Worm (Caenorhabditis elegans): ENCODE measurements around the gene C16C10.2.

The C16C10.2 gene

DNA sequence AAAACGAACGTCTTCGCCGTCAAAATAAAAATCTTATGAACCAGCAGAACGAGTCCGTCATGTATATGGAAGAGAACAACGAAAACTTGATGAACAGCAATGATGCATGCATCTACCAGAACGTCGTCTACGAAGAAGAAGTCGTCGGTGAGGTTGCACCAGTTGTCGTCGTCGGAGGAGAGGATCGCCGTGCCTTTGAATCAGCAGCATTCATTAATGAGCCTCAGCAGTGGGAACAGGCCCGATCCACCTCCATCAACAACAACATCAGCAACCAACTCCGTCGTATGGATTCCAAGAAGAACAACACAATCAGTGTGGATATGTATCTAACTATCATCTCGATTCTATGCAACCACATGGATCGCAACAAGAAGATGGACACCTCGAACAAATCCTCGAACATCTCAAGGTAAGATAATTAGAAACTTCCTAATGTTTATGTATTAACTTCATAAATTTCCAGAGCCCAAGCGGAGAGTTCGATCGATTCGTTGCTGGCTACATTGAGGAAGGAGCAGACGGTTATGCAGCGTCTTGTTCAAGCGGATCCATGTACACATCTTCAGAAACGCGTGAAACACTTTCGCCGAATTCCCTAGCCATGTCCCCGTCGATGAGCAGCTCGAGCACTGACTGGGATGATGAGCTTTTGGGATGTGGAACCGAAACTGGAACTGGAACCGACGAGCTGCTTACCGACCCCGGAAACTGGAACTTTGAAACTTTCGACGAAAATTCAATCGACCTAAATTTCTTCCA is 16.1 kb upstream of the C16C10.2 start:
- TF ChIP-seq lin-13 (GFP tag; optimal IDR thresholded peaks at IDR 0.05) = peak; percentile 19
- TF ChIP-seq nhr-129 (tag; optimal IDR thresholded peaks at IDR 0.05) = no peak

DNA sequence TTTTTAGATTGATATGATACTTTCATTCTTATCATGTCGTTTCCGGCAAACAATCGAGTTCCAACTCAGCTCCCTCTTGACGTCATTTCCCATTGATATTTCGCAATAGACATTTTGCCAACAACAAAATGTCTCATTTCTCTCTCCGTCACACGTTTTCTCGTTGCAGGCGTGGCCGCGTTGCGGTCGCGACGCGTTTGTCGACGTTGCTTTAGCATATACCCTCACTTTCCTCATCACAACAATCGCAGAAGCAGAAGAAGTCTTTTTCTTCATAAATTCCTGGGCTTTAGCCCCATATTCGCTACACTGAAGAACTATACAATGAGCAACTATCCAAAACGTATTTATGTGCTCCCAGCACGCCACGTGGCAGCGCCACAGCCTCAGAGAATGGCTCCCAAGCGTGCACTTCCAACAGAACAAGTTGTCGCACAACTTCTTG is 15.2 kb upstream of the C16C10.2 start, which contains the start of gene xbp-1:
Gene xbp-1, plus strand, starts transcription at position 151 of the 445 bp plus-strand sequence.
- no peak for TF ChIP-seq elt-3 (tag; optimal IDR thresholded peaks at IDR 0.05)
- TF ChIP-seq nhr-77 (tag; optimal IDR thresholded peaks at IDR 0.05) = no peak
- no peak for TF ChIP-seq ZK546.5 (tag; optimal IDR thresholded peaks at IDR 0.05)
- peak; percentile 85 for TF ChIP-seq lin-13 (GFP tag; optimal IDR thresholded peaks at IDR 0.05)
- peak; percentile 89 for TF ChIP-seq F13H6.1 (tag; optimal IDR thresholded peaks at IDR 0.05)
- TF ChIP-seq mbf-1 (tag; optimal IDR thresholded peaks at IDR 0.05) = no peak
- TF ChIP-seq nhr-129 (tag; optimal IDR thresholded peaks at IDR 0.05) = peak; percentile 97
- TF ChIP-seq ama-1 (optimal IDR thresholded peaks at IDR 0.05) = peak; percentile 92
- no peak for TF ChIP-seq ceh-82 (tag; optimal IDR thresholded peaks at IDR 0.05)
- no peak for TF ChIP-seq aly-2 (tag; optimal IDR thresholded peaks at IDR 0.05)
- peak; percentile 81 for TF ChIP-seq Y55F3AM.14 (GFP tag; optimal IDR thresholded peaks at IDR 0.05)
- TF ChIP-seq unc-39 (tag; optimal IDR thresholded peaks at IDR 0.05) = no peak
- peak; percentile 78 for TF ChIP-seq sma-3 (GFP tag; optimal IDR thresholded peaks at IDR 0.05)
- TF ChIP-seq nhr-237 (tag; optimal IDR thresholded peaks at IDR 0.05) = no peak
- no peak for TF ChIP-seq nhr-12 (tag; optimal IDR thresholded peaks at IDR 0.05)
- no peak for TF ChIP-seq ceh-16 (tag; optimal IDR thresholded peaks at IDR 0.05)
- no peak for TF ChIP-seq unc-62 (GFP tag; optimal IDR thresholded peaks at IDR 0.05)
- TF ChIP-seq skn-1 (tag; optimal IDR thresholded peaks at IDR 0.05) = peak; percentile 85
- peak; percentile 69 for TF ChIP-seq nhr-10 (tag; optimal IDR thresholded peaks at IDR 0.05)
- TF ChIP-seq dmd-4 (tag; optimal IDR thresholded peaks at IDR 0.05) = no peak
- peak; percentile 80 for TF ChIP-seq sem-4 (tag; optimal IDR thresholded peaks at IDR 0.05)
- no peak for TF ChIP-seq lin-39 (tag; optimal IDR thresholded peaks at IDR 0.05)
- TF ChIP-seq C34F6.9 (tag; optimal IDR thresholded peaks at IDR 0.05) = peak; percentile 99
- TF ChIP-seq nhr-25 (tag; optimal IDR thresholded peaks at IDR 0.05) = peak; percentile 81
- TF ChIP-seq ztf-4 (tag; optimal IDR thresholded peaks at IDR 0.05) = peak; percentile 92
- TF ChIP-seq fos-1 (tag; optimal IDR thresholded peaks at IDR 0.05) = peak; percentile 99
- TF ChIP-seq nhr-21 (tag; optimal IDR thresholded peaks at IDR 0.05) = peak; percentile 89
- peak; percentile 87 for TF ChIP-seq lin-11 (tag; optimal IDR thresholded peaks at IDR 0.05)
- TF ChIP-seq egl-27 (tag; optimal IDR thresholded peaks at IDR 0.05) = peak; percentile 87
- TF ChIP-seq unc-55 (GFP tag; optimal IDR thresholded peaks at IDR 0.05) = peak; percentile 96
- no peak for TF ChIP-seq R02D3.7 (tag; optimal IDR thresholded peaks at IDR 0.05)
- peak; percentile 91 for TF ChIP-seq sma-9 (GFP tag; optimal IDR thresholded peaks at IDR 0.05)
- TF ChIP-seq sma-9 (tag; optimal IDR thresholded peaks at IDR 0.05) = no peak
- TF ChIP-seq nhr-23 (tag; optimal IDR thresholded peaks at IDR 0.05) = no peak
- TF ChIP-seq mdl-1 (tag; optimal IDR thresholded peaks at IDR 0.05) = peak; percentile 31 to 72
- peak; percentile 67 for TF ChIP-seq gmeb-1 (tag; optimal IDR thresholded peaks at IDR 0.05)
- TF ChIP-seq peb-1 (tag; optimal IDR thresholded peaks at IDR 0.05) = no peak
- peak; percentile 31 for TF ChIP-seq alr-1 (tag; optimal IDR thresholded peaks at IDR 0.05)
- peak; percentile 55 for TF ChIP-seq mab-5 (tag; optimal IDR thresholded peaks at IDR 0.05)
- TF ChIP-seq ztf-11 (tag; optimal IDR thresholded peaks at IDR 0.05) = no peak
- peak; percentile 45 for TF ChIP-seq nhr-6 (tag; optimal IDR thresholded peaks at IDR 0.05)
- TF ChIP-seq nhr-11 (tag; optimal IDR thresholded peaks at IDR 0.05) = no peak
- TF ChIP-seq lsy-2 (tag; optimal IDR thresholded peaks at IDR 0.05) = peak; percentile 70 to 90
- no peak for TF ChIP-seq elt-1 (tag; optimal IDR thresholded peaks at IDR 0.05)
- peak; percentile 52 for TF ChIP-seq snpc-4 (tag; optimal IDR thresholded peaks at IDR 0.05)
- peak; percentile 100 for TF ChIP-seq crh-2 (tag; optimal IDR thresholded peaks at IDR 0.05)
- peak; percentile 64 for TF ChIP-seq blmp-1 (tag; optimal IDR thresholded peaks at IDR 0.05; ENCODE audit: insufficient read depth)
- TF ChIP-seq ztf-1 (GFP tag; conservative IDR thresholded peaks at IDR 0.05) = no peak
- TF ChIP-seq zag-1 (tag; optimal IDR thresholded peaks at IDR 0.05) = peak; percentile 74

All from whole organism, L2 larva.